Fruit fly (Drosophila melanogaster) whole organism, pupa: Measurements from ENCODE around the gene CG2162.
A peak's percentile ranks its signal among the peaks of the same experiment; 100 is the strongest.

Experiments
- CG10348 ChIP-seq: fragments of 200-800 bp; sonication (Bioruptor generic); IDR thresholded peaks from 2 replicates; pipeline ENCODE4 v1.3.6; 2022; ENCODE audit warnings: missing biosample characterization, missing genetic modification characterization
- CG12605 ChIP-seq: fragments of 200-800 bp; sonication (Bioruptor generic); IDR thresholded peaks from 2 replicates; pipeline ENCODE4 v1.3.6; 2022; ENCODE audit warnings: missing biosample characterization, missing genetic modification characterization
- CG13204 ChIP-seq: fragments of 200-800 bp; sonication (Bioruptor generic); optimal IDR thresholded peaks from 2 replicates; lab custom pipeline; 2018; ENCODE audit warnings: missing biosample characterization, mild to moderate bottlenecking, missing genetic modification characterization, moderate library complexity
- CG14655 ChIP-seq: fragments of 200-800 bp; sonication (Bioruptor generic); optimal IDR thresholded peaks from 3 replicates; lab custom pipeline; 2017; ENCODE audit warnings: mild to moderate bottlenecking, missing biosample characterization, missing genetic modification reagents, missing genetic modification characterization
- CG15710 ChIP-seq: fragments of 200-800 bp; sonication (Bioruptor generic); optimal IDR thresholded peaks from 2 replicates; lab custom pipeline; 2018; ENCODE audit warnings: missing biosample characterization, mild to moderate bottlenecking, missing genetic modification characterization, moderate library complexity
- CG17806 ChIP-seq: fragments of 200-800 bp; sonication (Bioruptor generic); optimal IDR thresholded peaks from 2 replicates; lab custom pipeline; 2018; ENCODE audit warnings: missing biosample characterization, mild to moderate bottlenecking, missing genetic modification characterization, moderate library complexity
- CG32121 ChIP-seq: fragments of 200-800 bp; sonication (Bioruptor generic); IDR thresholded peaks from 2 replicates; pipeline ENCODE4 v1.3.6; 2022; ENCODE audit warnings: missing biosample characterization, missing genetic modification characterization
- CG34367 ChIP-seq: fragments of 200-800 bp; sonication (Bioruptor generic); optimal IDR thresholded peaks from 2 replicates; lab custom pipeline; 2018; ENCODE audit warnings: missing biosample characterization, mild to moderate bottlenecking, missing genetic modification characterization
- CG4496 ChIP-seq: fragments of 200-800 bp; sonication (Bioruptor generic); IDR thresholded peaks from 3 replicates; pipeline ENCODE4 v1.3.6; 2022; ENCODE audit warnings: missing biosample characterization, missing genetic modification characterization
- CG8159 ChIP-seq: fragments of 200-800 bp; sonication (Bioruptor generic); optimal IDR thresholded peaks from 3 replicates; lab custom pipeline; 2018; ENCODE audit warnings: missing biosample characterization, mild to moderate bottlenecking, missing genetic modification characterization, moderate library complexity
- CG8301 ChIP-seq: fragments of 200-800 bp; sonication (Bioruptor generic); optimal IDR thresholded peaks from 2 replicates; lab custom pipeline; 2018; ENCODE audit warnings: missing biosample characterization, mild to moderate bottlenecking, missing genetic modification characterization
- CG9948 ChIP-seq: fragments of 200-800 bp; sonication (Bioruptor generic); optimal IDR thresholded peaks from 2 replicates; lab custom pipeline; 2018; ENCODE audit warnings: missing biosample characterization, mild to moderate bottlenecking, missing genetic modification characterization, moderate library complexity
- D1 ChIP-seq: fragments of 200-800 bp; sonication (Bioruptor generic); optimal IDR thresholded peaks from 2 replicates; lab custom pipeline; 2018; ENCODE audit warnings: missing biosample characterization, mild to moderate bottlenecking, missing genetic modification characterization, moderate library complexity
- EcR ChIP-seq: fragments of 200-800 bp; sonication (Bioruptor generic); optimal IDR thresholded peaks from 3 replicates; lab custom pipeline; 2019; ENCODE audit warnings: missing biosample characterization, missing genetic modification characterization, mild to moderate bottlenecking, moderate library complexity, missing genetic modification reagents
- Ets98B ChIP-seq: fragments of 200-800 bp; sonication (Bioruptor generic); IDR thresholded peaks from 2 replicates; pipeline ENCODE4 v1.3.6; 2022; ENCODE audit warnings: missing biosample characterization, missing genetic modification characterization
- Pif1A ChIP-seq: fragments of 200-800 bp; sonication (Bioruptor generic); optimal IDR thresholded peaks from 3 replicates; lab custom pipeline; 2016; ENCODE audit warnings: missing biosample characterization, missing genetic modification characterization
- Pif1B ChIP-seq: fragments of 200-800 bp; sonication (Bioruptor generic); optimal IDR thresholded peaks from 3 replicates; lab custom pipeline; 2016; ENCODE audit warnings: missing biosample characterization, missing genetic modification characterization
- Snoo ChIP-seq: fragments of 200-800 bp; sonication (Bioruptor generic); optimal IDR thresholded peaks from 3 replicates; lab custom pipeline; 2017; ENCODE audit warnings: missing biosample characterization, mild to moderate bottlenecking, missing genetic modification characterization, inconsistent platforms
- fd96Ca ChIP-seq: fragments of 200-800 bp; sonication (Bioruptor generic); IDR thresholded peaks from 3 replicates; pipeline ENCODE4 v1.3.6; 2022; ENCODE audit warnings: missing biosample characterization, missing genetic modification characterization
- gl ChIP-seq: fragments of 200-800 bp; sonication (Bioruptor generic); optimal IDR thresholded peaks from 2 replicates; lab custom pipeline; 2018; ENCODE audit warnings: missing biosample characterization, mild to moderate bottlenecking, missing genetic modification characterization
- rn ChIP-seq: fragments of 200-800 bp; sonication (Bioruptor generic); IDR thresholded peaks from 2 replicates; pipeline ENCODE4 v1.3.6; 2022; ENCODE audit warnings: missing biosample characterization, missing genetic modification characterization

The CG2162 gene

DNA sequence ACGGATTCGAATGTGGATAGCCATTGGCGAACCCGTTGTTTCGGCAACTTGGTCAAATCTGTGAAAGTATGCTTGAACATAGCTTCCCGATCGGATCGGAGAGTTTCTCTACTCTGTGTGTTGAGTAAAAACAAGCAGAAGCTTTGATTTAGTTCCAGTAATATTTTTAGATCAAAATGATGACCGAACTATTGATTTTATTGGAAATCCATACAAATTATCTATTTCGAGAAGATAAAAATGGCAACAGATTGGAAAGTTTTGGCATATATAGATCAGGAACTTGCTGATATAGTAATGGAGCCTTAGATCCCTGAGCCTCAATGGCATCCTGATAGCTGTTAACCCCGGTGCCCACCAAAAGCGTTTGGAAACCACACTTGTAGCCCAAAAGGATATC lies 19.0 kb upstream of the CG2162 start, which contains the start of gene CG32488:
Gene CG32488, minus strand, starts transcription at position 101 of the 400 bp plus-strand sequence.
- TF ChIP-seq CG15710 (no peak), CG17806 (no peak), CG13204 (no peak), CG4496 (GFP tag; lab: Robert Waterston, UW) (no peak), Ets98B (GFP tag; lab: Robert Waterston, UW) (no peak), CG8301 (no peak), CG14655 (no peak), EcR (GFP tag; lab: Kevin White, UChicago) (no peak), CG12605 (no peak), CG34367 (no peak), CG8159 (no peak), Pif1B (GFP tag; lab: Kevin White, UChicago) (no peak), D1 (tag; lab: Kevin White, UChicago) (no peak), gl (tag; lab: Kevin White, UChicago) (no peak), CG9948 (tag; lab: Kevin White, UChicago) (no peak)

DNA sequence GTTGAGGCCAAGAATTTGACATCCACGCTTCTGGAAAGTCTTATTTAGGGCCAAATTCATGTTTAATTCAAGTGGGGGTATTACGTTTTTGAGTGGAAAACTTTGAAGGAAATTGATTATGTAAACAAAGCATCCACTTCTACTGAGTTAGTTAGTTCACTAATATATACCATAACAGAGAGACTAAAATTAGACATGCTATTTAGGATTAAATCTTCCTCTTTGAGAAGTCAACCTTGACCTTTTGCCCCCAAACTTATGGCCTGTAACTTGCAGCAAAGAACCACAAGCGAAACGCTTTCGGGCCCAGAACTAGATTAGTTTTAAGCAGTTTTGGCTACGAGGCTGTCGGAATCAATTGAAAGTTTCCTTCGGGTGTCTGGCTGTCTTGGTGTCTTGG lies 17.8 kb upstream of the CG2162 start, which contains the start of gene CG32487:
Gene CG32487, minus strand, starts transcription at position 101 of the 400 bp plus-strand sequence.
- TF ChIP-seq CG14655 (no peak), CG4496 (GFP tag; lab: Robert Waterston, UW) (no peak), Pif1B (GFP tag; lab: Kevin White, UChicago) (no peak), CG34367 (no peak), CG8301 (no peak), CG9948 (tag; lab: Kevin White, UChicago) (no peak), rn (GFP tag; lab: Robert Waterston, UW) (no peak), Pif1A (GFP tag; lab: Kevin White, UChicago) (no peak), EcR (GFP tag; lab: Kevin White, UChicago) (no peak), gl (tag; lab: Kevin White, UChicago) (no peak), D1 (tag; lab: Kevin White, UChicago) (no peak), CG12605 (no peak), CG17806 (no peak)

DNA sequence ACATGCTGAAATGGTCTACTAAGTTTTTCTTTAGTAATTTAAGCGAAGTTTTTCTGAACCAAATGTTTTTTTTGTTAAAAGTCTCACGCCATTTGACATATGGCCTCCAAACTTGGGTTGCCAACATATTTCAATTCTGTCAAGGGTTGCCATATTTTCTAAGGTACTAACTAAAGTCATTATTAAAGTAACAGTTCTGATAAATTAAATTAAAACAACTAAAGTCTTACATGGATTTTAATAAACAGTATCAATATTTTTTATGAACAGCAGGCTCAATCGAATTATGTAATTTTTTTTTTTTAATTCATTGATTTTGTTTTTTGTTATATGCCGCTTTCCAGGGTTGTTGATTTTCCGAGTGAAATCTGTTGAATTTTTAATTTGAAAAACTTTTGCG lies 8.6 kb upstream of the CG2162 start, which contains the start of gene aly:
Gene aly, minus strand, starts transcription at position 101 of the 400 bp plus-strand sequence.
- TF ChIP-seq Pif1A (GFP tag; lab: Kevin White, UChicago): no peak

DNA sequence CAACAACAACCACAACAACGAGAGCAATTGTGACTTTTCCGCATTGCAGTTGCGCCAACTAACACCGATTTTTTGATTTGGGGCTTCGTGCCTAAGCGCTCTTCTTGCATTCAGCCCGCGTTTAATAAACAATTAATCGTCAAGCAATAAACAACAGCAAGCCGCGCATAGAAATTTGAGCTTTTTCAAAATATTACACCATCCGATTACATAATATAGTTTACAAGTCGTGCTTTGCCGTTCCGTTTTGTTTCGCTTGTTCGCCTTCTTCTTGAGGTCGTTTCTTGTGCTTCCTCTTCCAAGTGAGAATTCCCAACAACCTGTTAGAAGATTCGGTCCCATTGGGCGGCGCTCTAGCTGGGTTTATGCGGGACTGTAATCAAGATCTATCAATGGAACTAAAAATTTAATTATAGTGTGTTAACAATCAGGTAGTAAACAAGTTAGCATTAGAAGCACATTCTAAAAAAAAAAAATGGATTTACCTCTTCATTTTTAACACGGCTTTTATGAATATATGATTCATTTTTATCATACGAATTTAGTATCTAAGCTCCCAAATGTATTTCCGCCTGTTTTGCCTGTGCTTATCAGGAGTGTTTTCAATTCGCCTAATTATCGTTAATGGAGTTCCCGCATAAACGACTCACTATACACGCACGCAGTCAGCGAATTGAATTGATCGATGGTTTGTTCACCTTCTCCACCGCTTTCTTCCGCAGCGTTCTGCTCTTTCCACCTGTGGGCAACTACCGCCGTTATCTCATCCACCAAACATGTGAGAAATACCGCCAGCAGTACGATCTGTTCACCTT lies 980 bp downstream of the CG2162 start:
- peak; percentile 59 for TF ChIP-seq gl (tag; lab: Kevin White, UChicago)
- peak; percentile 83 for TF ChIP-seq Pif1A (GFP tag; lab: Kevin White, UChicago)
- no peak for TF ChIP-seq CG13204
- peak; percentile 89 for TF ChIP-seq CG8301
- TF ChIP-seq CG17806: peak; percentile 72
- TF ChIP-seq rn (GFP tag; lab: Robert Waterston, UW): no peak
- peak; percentile 73; the same call in 2 of the 3 replicates for TF ChIP-seq fd96Ca (GFP tag; lab: Robert Waterston, UW)
- no peak for TF ChIP-seq D1 (tag; lab: Kevin White, UChicago)
- TF ChIP-seq Pif1B (GFP tag; lab: Kevin White, UChicago): peak; percentile 77
- TF ChIP-seq CG12605: peak; percentile 50
- peak; percentile 77 for TF ChIP-seq Snoo (tag; lab: Kevin White, UChicago)
- no peak for TF ChIP-seq CG10348 (GFP tag; lab: Robert Waterston, UW)
- TF ChIP-seq CG8159: peak; percentile 74
- peak; percentile 76 for TF ChIP-seq CG15710
- TF ChIP-seq CG32121 (GFP tag; lab: Robert Waterston, UW): peak; percentile 64; the same call in 1 of the 2 replicates
- peak; percentile 59; the same call in 2 of the 3 replicates for TF ChIP-seq CG4496 (GFP tag; lab: Robert Waterston, UW)
- peak; percentile 72 for TF ChIP-seq Ets98B (GFP tag; lab: Robert Waterston, UW)
- TF ChIP-seq CG34367: peak; percentile 69
- TF ChIP-seq CG9948 (tag; lab: Kevin White, UChicago): peak; percentile 71
- peak; percentile 91 for TF ChIP-seq CG14655
- TF ChIP-seq EcR (GFP tag; lab: Kevin White, UChicago): no peak

DNA sequence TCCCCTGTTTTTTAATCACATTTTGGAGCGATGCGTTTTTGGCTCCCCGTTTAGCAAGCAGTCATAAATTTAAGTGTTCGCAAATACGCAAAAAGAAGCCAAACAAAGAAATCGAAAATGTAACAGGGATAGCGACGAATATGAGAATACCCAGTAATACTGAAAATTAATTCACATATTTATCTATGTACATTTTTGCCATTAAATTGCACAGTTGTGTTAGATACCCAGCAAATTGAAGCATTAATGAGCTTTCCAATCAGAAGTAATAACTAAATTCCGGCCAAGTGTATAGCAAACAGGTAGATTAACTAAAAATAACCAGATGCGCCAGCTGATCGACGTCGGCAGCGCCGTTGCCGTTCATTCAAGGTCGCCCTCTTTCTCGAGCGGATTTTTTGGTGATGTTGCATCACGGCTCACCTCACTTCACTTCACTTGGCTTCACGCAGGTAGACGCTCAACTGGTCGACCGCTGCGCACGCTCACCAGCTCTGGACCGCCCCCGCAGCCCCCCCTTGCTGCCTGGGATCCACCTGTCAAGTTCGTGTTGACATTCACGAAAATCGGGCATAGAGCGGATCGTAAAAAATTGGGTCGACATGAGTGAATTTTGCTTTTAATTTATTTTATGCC lies 2.1 kb downstream of the CG2162 start:
- TF ChIP-seq CG32121 (GFP tag; lab: Robert Waterston, UW) (peak; percentile 23; the same call in 1 of the 2 replicates), Ets98B (GFP tag; lab: Robert Waterston, UW) (no peak), Pif1B (GFP tag; lab: Kevin White, UChicago) (no peak), CG13204 (peak; percentile 50)

DNA sequence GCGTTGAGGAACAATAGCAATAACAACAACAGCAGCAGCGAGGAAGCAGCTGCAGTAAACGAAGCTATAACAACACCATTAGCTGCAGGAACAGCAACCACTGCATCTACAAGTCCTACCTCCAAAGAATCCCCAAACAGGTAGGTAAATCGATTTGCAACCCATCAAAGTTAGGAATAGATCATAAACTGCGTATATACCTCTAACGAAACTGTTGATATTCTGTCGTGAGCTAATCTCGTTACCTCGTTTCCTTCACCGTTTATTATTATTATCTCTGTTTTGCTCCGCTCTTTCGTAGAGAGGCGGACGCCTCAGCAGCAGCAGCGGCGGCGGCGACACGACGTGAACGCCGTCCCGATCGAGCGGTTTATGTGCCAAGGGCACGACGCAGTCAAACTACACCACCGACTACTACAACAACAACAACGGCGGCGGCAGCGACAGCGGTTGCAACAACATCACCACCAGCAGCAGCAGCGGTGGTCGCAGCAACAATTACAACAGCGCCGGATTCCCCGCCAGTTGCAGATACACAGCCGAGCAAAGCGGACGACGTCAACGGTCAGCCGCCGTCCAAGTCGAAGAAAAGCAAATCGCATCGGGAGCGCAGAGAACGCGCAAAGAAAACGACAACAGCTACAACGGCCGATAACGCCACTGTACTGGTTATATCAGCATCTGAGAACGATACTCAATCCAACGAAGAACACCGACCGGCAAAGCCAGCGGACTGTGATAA lies 3.0 kb downstream of the CG2162 start:
- TF ChIP-seq Snoo (tag; lab: Kevin White, UChicago) (no peak), CG13204 (peak; percentile 98), EcR (GFP tag; lab: Kevin White, UChicago) (peak; percentile 84), CG12605 (peak; percentile 37), CG14655 (no peak), Pif1A (GFP tag; lab: Kevin White, UChicago) (no peak), CG10348 (GFP tag; lab: Robert Waterston, UW) (no peak), CG9948 (tag; lab: Kevin White, UChicago) (no peak), fd96Ca (GFP tag; lab: Robert Waterston, UW) (peak; percentile 90), CG15710 (no peak), rn (GFP tag; lab: Robert Waterston, UW) (no peak), CG4496 (GFP tag; lab: Robert Waterston, UW) (peak; percentile 69; the same call in 2 of the 3 replicates), CG8159 (no peak), Ets98B (GFP tag; lab: Robert Waterston, UW) (peak; percentile 85), CG32121 (GFP tag; lab: Robert Waterston, UW) (peak; percentile 90)
